Fruit fly (Drosophila melanogaster): ENCODE results near the gene CG33500.
A peak's percentile ranks its signal among the peaks of the same experiment; 100 is the strongest.

Gene CG33500

DNA sequence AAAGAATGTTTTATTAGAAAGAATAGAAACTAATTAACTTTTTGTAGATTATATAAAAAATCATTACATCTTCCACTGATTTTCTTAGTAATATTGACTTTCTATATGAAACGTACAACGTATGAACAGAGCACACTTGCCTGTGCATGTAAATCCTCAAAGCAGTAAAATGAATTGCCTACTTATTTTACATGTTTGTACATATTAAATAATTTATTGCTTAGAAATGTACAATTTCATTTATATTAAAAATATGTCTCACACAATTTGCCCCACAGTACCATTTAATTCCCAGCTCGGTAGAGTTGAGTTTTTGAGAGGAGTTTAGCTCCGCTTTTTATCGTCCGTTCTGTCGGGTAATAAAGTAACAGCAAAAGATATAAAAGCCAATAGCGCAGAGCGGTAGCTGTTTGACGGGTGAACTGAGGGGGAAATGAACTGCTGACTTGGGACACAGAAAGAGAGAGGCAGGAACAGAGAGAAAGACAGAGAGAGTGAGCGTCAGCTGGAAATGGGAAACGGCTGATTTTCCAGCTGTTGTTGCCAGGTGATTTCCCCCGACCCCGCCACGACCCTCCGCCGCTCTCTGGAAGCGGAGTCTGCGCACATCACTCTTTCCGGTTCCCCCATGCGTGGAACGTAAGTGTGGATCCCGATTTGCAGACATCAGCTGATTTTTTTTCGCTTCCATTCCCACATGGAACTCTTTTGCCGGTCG lies 15.2 kb upstream of the CG33500 start (continued):
- TF ChIP-seq Bgb (GFP tag; IDR thresholded peaks at IDR 0.05; ENCODE audit: partially characterized antibody): peak; percentile 31; the same call in 1 of the 2 replicates
- TF ChIP-seq Jarid2 (GFP tag; optimal IDR thresholded peaks at IDR 0.05): no peak
- no peak for TF ChIP-seq CG11695 (GFP tag; IDR thresholded peaks at IDR 0.05)
- no peak for TF ChIP-seq lbe (GFP tag; optimal IDR thresholded peaks at IDR 0.05)
- TF ChIP-seq onecut (GFP tag; IDR thresholded peaks at IDR 0.05): peak; percentile 51
- no peak for TF ChIP-seq CG15601 (tag; optimal IDR thresholded peaks at IDR 0.05)
- no peak for TF ChIP-seq grn (GFP tag; optimal IDR thresholded peaks at IDR 0.05)
- TF ChIP-seq Ravus (GFP tag; IDR thresholded peaks at IDR 0.05): no peak
- TF ChIP-seq CG4854 (GFP tag; optimal IDR thresholded peaks at IDR 0.05): no peak
- TF ChIP-seq CG17186 (GFP tag; optimal IDR thresholded peaks at IDR 0.05): no peak
- TF ChIP-seq yki (optimal IDR thresholded peaks at IDR 0.05): no peak
- TF ChIP-seq CG5245 (GFP tag; optimal IDR thresholded peaks at IDR 0.05): no peak
- TF ChIP-seq Nf-YC (tag; optimal IDR thresholded peaks at IDR 0.05): peak; percentile 40
- no peak for TF ChIP-seq CG6791 (GFP tag; IDR thresholded peaks at IDR 0.05; ENCODE audit: partially characterized antibody)
- TF ChIP-seq ind (GFP tag; optimal IDR thresholded peaks at IDR 0.05): no peak
- no peak for TF ChIP-seq CG6254 (GFP tag; optimal IDR thresholded peaks at IDR 0.05)
- no peak for TF ChIP-seq br (optimal IDR thresholded peaks at IDR 0.05)
- no peak for TF ChIP-seq Hmx (GFP tag; optimal IDR thresholded peaks at IDR 0.05)
- TF ChIP-seq nerfin-1 (tag; optimal IDR thresholded peaks at IDR 0.05): peak; percentile 59
- TF ChIP-seq CG5953 (GFP tag; IDR thresholded peaks at IDR 0.05): no peak
- TF ChIP-seq CG18599 (GFP tag; optimal IDR thresholded peaks at IDR 0.05): peak; percentile 58
- TF ChIP-seq bbx (GFP tag; IDR thresholded peaks at IDR 0.05; ENCODE audit: partially characterized antibody): peak; percentile 55
- no peak for TF ChIP-seq CG30403 (GFP tag; optimal IDR thresholded peaks at IDR 0.05)
- TF ChIP-seq Gsc (GFP tag; IDR thresholded peaks at IDR 0.05): no peak
- TF ChIP-seq Hmr (GFP tag; optimal IDR thresholded peaks at IDR 0.05): peak; percentile 36
- no peak for TF ChIP-seq vfl (GFP tag; optimal IDR thresholded peaks at IDR 0.05)
- no peak for TF ChIP-seq CG1603 (tag; optimal IDR thresholded peaks at IDR 0.05)
- TF ChIP-seq B-H1 (GFP tag; IDR thresholded peaks at IDR 0.05): no peak; the same call in 2 of the 3 replicates
- peak; percentile 51 for TF ChIP-seq CG6813 (GFP tag; optimal IDR thresholded peaks at IDR 0.05)
- no peak for TF ChIP-seq Aef1 (GFP tag; IDR thresholded peaks at IDR 0.05)
- no peak for TF ChIP-seq tin (GFP tag; optimal IDR thresholded peaks at IDR 0.05)
- TF ChIP-seq sna (GFP tag; IDR thresholded peaks at IDR 0.05; ENCODE audit: partially characterized antibody): peak; percentile 47; the same call in 1 of the 2 replicates
- no peak for TF ChIP-seq her (GFP tag; optimal IDR thresholded peaks at IDR 0.05)
- TF ChIP-seq CG8765 (GFP tag; IDR thresholded peaks at IDR 0.05): no peak
- TF ChIP-seq nmo (GFP tag; optimal IDR thresholded peaks at IDR 0.05): no peak
- TF ChIP-seq CG11398 (GFP tag; optimal IDR thresholded peaks at IDR 0.05): no peak
- TF ChIP-seq CG17385 (GFP tag; optimal IDR thresholded peaks at IDR 0.05): peak; percentile 32
- TF ChIP-seq luna (GFP tag; optimal IDR thresholded peaks at IDR 0.05): no peak
- TF ChIP-seq Deaf1 (tag; optimal IDR thresholded peaks at IDR 0.05): no peak
- TF ChIP-seq NfI (GFP tag; optimal IDR thresholded peaks at IDR 0.05): peak; percentile 4
- no peak for TF ChIP-seq CG4282 (GFP tag; optimal IDR thresholded peaks at IDR 0.05)
- TF ChIP-seq p53 (GFP tag; optimal IDR thresholded peaks at IDR 0.05): no peak
- no peak for TF ChIP-seq CG10147 (GFP tag; optimal IDR thresholded peaks at IDR 0.05)
- TF ChIP-seq Blimp-1 (GFP tag; optimal IDR thresholded peaks at IDR 0.05): no peak
- TF ChIP-seq al (GFP tag; IDR thresholded peaks at IDR 0.05): no peak
- no peak for TF ChIP-seq CG2889 (GFP tag; IDR thresholded peaks at IDR 0.05)
- no peak for TF ChIP-seq CG6654 (GFP tag; optimal IDR thresholded peaks at IDR 0.05)
- TF ChIP-seq CG17802 (tag; optimal IDR thresholded peaks at IDR 0.05): no peak
- TF ChIP-seq CG13287 (GFP tag; IDR thresholded peaks at IDR 0.05; ENCODE audit: partially characterized antibody): peak; percentile 47; the same call in 1 of the 2 replicates
- TF ChIP-seq Fer1 (GFP tag; optimal IDR thresholded peaks at IDR 0.05): peak; percentile 67

All from whole organism, embryonic.